Worm (Caenorhabditis elegans): Measurements from ENCODE around the gene ZK856.14.
A peak's percentile ranks its signal among the peaks of the same experiment; 100 is the strongest.

Gene ZK856.14

ce11 chrV:10179235-10179634 is 37.6 kb upstream of the ZK856.14 start, which contains the start of gene cul-5:
Gene cul-5 (plus strand): TSS chrV:10179535.
- TF ChIP-seq nhr-27 (tag; optimal IDR thresholded peaks at IDR 0.05) (no peak), lag-1 (GFP tag; IDR thresholded peaks at IDR 0.05) (no peak)

DNA sequence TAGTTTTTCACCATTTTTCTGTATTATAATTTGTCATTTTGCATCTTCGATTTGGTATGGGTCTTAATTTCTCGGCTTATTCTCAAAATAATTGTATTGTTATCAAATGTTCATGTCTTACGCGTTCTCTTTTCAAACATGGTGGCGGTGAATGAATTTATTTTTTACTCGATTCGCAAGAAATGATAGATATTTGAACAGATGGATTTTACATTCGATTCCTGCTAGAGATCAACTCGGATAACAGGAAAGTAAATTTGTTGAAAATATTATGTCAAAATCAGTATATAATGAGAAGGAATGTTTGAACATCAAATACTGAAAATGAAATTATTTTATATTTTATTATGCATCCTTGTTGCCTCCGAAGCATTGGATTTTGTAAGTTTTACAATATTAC is 33.8 kb upstream of the ZK856.14 start, which contains the start of gene ZK856.4:
TSS of gene ZK856.4 (plus strand) at position 301 of the 400 bp plus-strand sequence.
- TF ChIP-seq unc-130 (GFP tag; optimal IDR thresholded peaks at IDR 0.05) (no peak), chd-7 (tag; optimal IDR thresholded peaks at IDR 0.05) (no peak), madf-10 (tag; optimal IDR thresholded peaks at IDR 0.05) (no peak), lag-1 (GFP tag; IDR thresholded peaks at IDR 0.05) (no peak), lir-1 (GFP tag; conservative IDR thresholded peaks at IDR 0.05) (no peak), fkh-3 (tag; optimal IDR thresholded peaks at IDR 0.05) (no peak)

DNA sequence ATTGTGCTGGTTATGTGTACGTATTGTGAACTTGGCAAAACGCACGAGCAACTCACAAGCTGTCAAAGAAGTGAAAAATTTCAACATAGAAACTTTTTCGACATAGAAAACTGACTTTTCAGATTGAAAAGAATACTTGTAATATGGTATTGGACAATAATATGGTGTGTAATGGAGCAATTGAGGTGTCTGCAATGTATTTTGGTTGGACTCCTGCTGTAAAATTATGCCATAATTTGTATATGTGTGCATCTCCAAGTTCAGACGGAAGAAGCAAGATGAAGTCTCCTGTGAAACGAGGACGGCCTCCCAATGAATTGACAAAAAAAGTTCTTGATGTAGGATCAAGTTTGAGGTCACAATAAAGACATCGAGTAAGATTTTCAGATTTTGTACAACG is 33.0 kb upstream of the ZK856.14 start:
- no peak for TF ChIP-seq mcd-1 (GFP tag; IDR thresholded peaks at IDR 0.05)
- no peak for TF ChIP-seq nfya-1 (tag; optimal IDR thresholded peaks at IDR 0.05; ENCODE audit: borderline replicate concordance, insufficient read depth)
- TF ChIP-seq cebp-1 (GFP tag; IDR thresholded peaks at IDR 0.05) = no peak
- no peak for TF ChIP-seq cebp-1 (tag; optimal IDR thresholded peaks at IDR 0.05)
- TF ChIP-seq rcor-1 (GFP tag; IDR thresholded peaks at IDR 0.05) = no peak
- TF ChIP-seq F22D6.2 (tag; optimal IDR thresholded peaks at IDR 0.05) = no peak
- no peak for TF ChIP-seq sptf-2 (GFP tag; optimal IDR thresholded peaks at IDR 0.05)
- no peak for TF ChIP-seq somi-1 (GFP tag; optimal IDR thresholded peaks at IDR 0.05)

- TF ChIP-seq K12H6.12 (tag; optimal IDR thresholded peaks at IDR 0.05) (no peak), F57C9.4 (tag; optimal IDR thresholded peaks at IDR 0.05) (no peak), akir-1 (GFP tag; optimal IDR thresholded peaks at IDR 0.05) (no peak), snpc-4 (GFP tag; optimal IDR thresholded peaks at IDR 0.05) (no peak), snpc-4 (tag; optimal IDR thresholded peaks at IDR 0.05) (no peak)
Observed at ce11 chrV:10185719-10186118, 31.1 kb upstream of the ZK856.14 start, which contains the start of gene ZK856.18. Gene ZK856.18 (minus strand): TSS chrV:10186007.

DNA sequence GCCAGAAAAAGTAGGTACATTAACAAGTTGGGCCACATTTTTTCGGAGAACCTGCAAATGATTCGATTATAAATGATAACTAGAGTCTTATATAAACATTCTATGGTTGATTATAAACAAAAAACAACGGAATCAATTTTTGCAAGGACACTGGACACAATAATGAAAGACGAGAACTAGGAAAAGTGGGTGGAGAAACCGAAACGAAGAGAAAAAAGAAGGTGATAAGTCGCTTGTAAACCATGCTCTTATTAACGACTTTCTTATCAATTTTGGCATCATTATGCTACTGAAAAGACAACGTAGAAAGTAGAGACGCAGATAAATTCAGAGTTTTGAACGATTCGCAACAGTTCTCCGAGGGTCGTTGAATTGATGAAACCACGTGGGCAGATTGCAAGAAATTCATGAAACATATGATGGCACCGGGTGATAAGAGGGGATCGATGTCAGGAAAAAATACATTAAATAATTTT is 26.7 kb upstream of the ZK856.14 start, which contains the start of gene ZK856.5:
TSS of gene ZK856.5 (minus strand) at position 51 of the 476 bp plus-strand sequence.
- TF ChIP-seq Y79H2A.3 (GFP tag; conservative IDR thresholded peaks at IDR 0.05) (no peak), let-607 (tag; optimal IDR thresholded peaks at IDR 0.05) (peak in 1 of 2 experiments; percentile 16), gei-17 (GFP tag; optimal IDR thresholded peaks at IDR 0.05) (no peak), cebp-2 (GFP tag; IDR thresholded peaks at IDR 0.05) (no peak), nhr-80 (tag; optimal IDR thresholded peaks at IDR 0.05) (peak; percentile 69), nfya-2 (GFP tag; IDR thresholded peaks at IDR 0.05) (no peak), hmg-20 (GFP tag; IDR thresholded peaks at IDR 0.05) (no peak), ztf-26 (tag; optimal IDR thresholded peaks at IDR 0.05) (no peak), dpff-1 (tag; optimal IDR thresholded peaks at IDR 0.05) (no peak), K12H6.12 (tag; optimal IDR thresholded peaks at IDR 0.05) (no peak), hrde-1 (tag; optimal IDR thresholded peaks at IDR 0.05; ENCODE audit: borderline replicate concordance) (no peak), ceh-91 (GFP tag; IDR thresholded peaks at IDR 0.05) (no peak), ztf-6 (GFP tag; IDR thresholded peaks at IDR 0.05) (no peak)

Data from whole organism, young adult.